Worm (Caenorhabditis elegans) whole organism, mixed stage, embryonic: ENCODE results near the gene snn-1.

Source experiments
- bed-3 ChIP-seq: fragments of 200-800 bp; sonication (Bioruptor generic); optimal IDR thresholded peaks from 3 replicates; lab custom pipeline; 2018; ENCODE audit warnings: mild to moderate bottlenecking, missing genetic modification characterization, moderate library complexity, missing compliant biosample characterization
- ces-1 ChIP-seq: fragments of 150-350 bp; optimal IDR thresholded peaks from 2 replicates; lab custom pipeline; 2014; ENCODE audit warnings: missing biosample characterization, missing genetic modification reagents, missing genetic modification characterization
- elt-1 ChIP-seq: sonication (generic microtip); optimal IDR thresholded peaks from 2 replicates; lab custom pipeline; 2017; ENCODE audit warnings: missing genetic modification characterization, mild to moderate bottlenecking, missing compliant biosample characterization, antibody characterized with exemption, moderate library complexity, borderline replicate concordance; ENCODE audit not compliant: insufficient read depth
- lsy-2 ChIP-seq: fragments of 150-350 bp; optimal IDR thresholded peaks from 2 replicates; lab custom pipeline; 2014; ENCODE audit warnings: missing biosample characterization, missing genetic modification characterization
- mab-5 ChIP-seq: fragments of 150-350 bp; optimal IDR thresholded peaks from 2 replicates; lab custom pipeline; 2014; ENCODE audit warnings: missing biosample characterization, missing genetic modification characterization
- nhr-237 ChIP-seq: fragments of 150-350 bp; optimal IDR thresholded peaks from 2 replicates; lab custom pipeline; 2014; ENCODE audit warnings: missing biosample characterization, missing genetic modification characterization
- nhr-76 ChIP-seq: sonication (generic microtip); optimal IDR thresholded peaks from 2 replicates; lab custom pipeline; 2017; ENCODE audit warnings: missing biosample characterization, missing genetic modification characterization
- snpc-4 ChIP-seq: fragments of 150-350 bp; optimal IDR thresholded peaks from 2 replicates; lab custom pipeline; 2014; ENCODE audit warnings: missing biosample characterization, missing genetic modification characterization
- unc-62 ChIP-seq: fragments of 150-350 bp; optimal IDR thresholded peaks from 2 replicates; lab custom pipeline; 2014; ENCODE audit warnings: missing biosample characterization, missing genetic modification reagents, missing genetic modification characterization

DNA sequence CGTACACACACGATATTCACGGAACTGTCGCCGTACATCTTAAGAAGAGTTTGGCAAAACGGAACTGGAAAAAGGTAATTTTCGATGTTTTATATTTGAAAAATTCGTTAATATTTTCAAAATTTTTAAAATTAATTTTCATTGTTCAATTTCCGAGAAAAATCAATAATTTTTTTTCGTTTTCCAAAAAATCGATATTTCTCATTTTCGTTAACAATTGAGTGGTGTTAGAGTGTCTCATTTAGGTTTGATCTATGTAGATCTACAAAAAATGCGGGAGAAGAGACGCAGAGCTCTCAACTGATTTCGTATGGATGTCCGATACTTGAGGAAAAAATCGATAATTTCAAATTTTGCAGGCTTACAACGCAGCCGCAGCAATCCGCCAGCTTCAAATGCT is 18.2 kb upstream of the snn-1 start:
- TF ChIP-seq snpc-4 (tag; lab: Kevin White, UChicago) (no peak), nhr-237 (tag; lab: Kevin White, UChicago) (no peak), unc-62 (GFP tag; lab: Kevin White, UChicago) (no peak), lsy-2 (tag; lab: Kevin White, UChicago) (no peak), elt-1 (tag; lab: Kevin White, UChicago) (no peak), mab-5 (tag; lab: Kevin White, UChicago) (no peak), nhr-76 (tag; lab: Kevin White, UChicago) (no peak), ces-1 (GFP tag; lab: Kevin White, UChicago) (no peak), bed-3 (GFP tag; lab: Kevin White, UChicago) (no peak)
